Worm (Caenorhabditis elegans) whole organism, L2 larva: ENCODE results near the gene Y53G8AM.6.

Source experiments
- C34F6.9 ChIP-seq: fragments of 150-350 bp; optimal IDR thresholded peaks from 2 replicates; lab custom pipeline; 2014; ENCODE audit warnings: missing biosample characterization, missing genetic modification characterization
- F13H6.1 ChIP-seq: sonication (generic microtip); optimal IDR thresholded peaks from 2 replicates; lab custom pipeline; 2016; ENCODE audit warnings: missing genetic modification characterization, missing compliant biosample characterization
- R02D3.7 ChIP-seq: fragments of 150-350 bp; optimal IDR thresholded peaks from 2 replicates; lab custom pipeline; 2014; ENCODE audit warnings: missing biosample characterization, missing genetic modification characterization
- Y55F3AM.14 ChIP-seq: fragments of 200-800 bp; sonication (Bioruptor generic); optimal IDR thresholded peaks from 2 replicates; lab custom pipeline; 2018; ENCODE audit warnings: mild to moderate bottlenecking, missing genetic modification characterization, missing compliant biosample characterization
- ZK546.5 ChIP-seq: sonication (generic microtip); optimal IDR thresholded peaks from 2 replicates; lab custom pipeline; 2017; ENCODE audit warnings: missing biosample characterization, missing genetic modification characterization
- aly-2 ChIP-seq: fragments of 150-350 bp; optimal IDR thresholded peaks from 2 replicates; lab custom pipeline; 2014; ENCODE audit warnings: missing biosample characterization, missing genetic modification characterization
- ama-1 ChIP-seq: fragments of 150-350 bp; optimal IDR thresholded peaks from 2 replicates; lab custom pipeline; 2018; ENCODE audit warnings: inconsistent platforms
- blmp-1 ChIP-seq: sonication (generic microtip); optimal IDR thresholded peaks from 2 replicates; lab custom pipeline; 2017; ENCODE audit warnings: missing genetic modification characterization, mild to moderate bottlenecking, missing compliant biosample characterization, antibody characterized with exemption, moderate library complexity; ENCODE audit not compliant: insufficient read depth
- ceh-82 ChIP-seq: fragments of 150-350 bp; optimal IDR thresholded peaks from 2 replicates; lab custom pipeline; 2014; ENCODE audit warnings: missing biosample characterization, missing genetic modification characterization
- crh-2 ChIP-seq: sonication (generic microtip); optimal IDR thresholded peaks from 2 replicates; lab custom pipeline; 2017; ENCODE audit warnings: missing biosample characterization, missing genetic modification characterization
- egl-27 ChIP-seq: sonication (generic microtip); optimal IDR thresholded peaks from 3 replicates; lab custom pipeline; 2017; ENCODE audit warnings: missing biosample characterization, missing genetic modification reagents, missing genetic modification characterization
- elt-1 ChIP-seq: fragments of 150-350 bp; optimal IDR thresholded peaks from 2 replicates; lab custom pipeline; 2014; ENCODE audit warnings: missing biosample characterization, missing genetic modification characterization
- elt-3 ChIP-seq: sonication (generic microtip); optimal IDR thresholded peaks from 2 replicates; lab custom pipeline; 2017; ENCODE audit warnings: missing biosample characterization, missing genetic modification characterization
- fos-1 ChIP-seq: fragments of 150-350 bp; optimal IDR thresholded peaks from 2 replicates; lab custom pipeline; 2014; ENCODE audit warnings: missing biosample characterization, missing genetic modification characterization
- gmeb-1 ChIP-seq: fragments of 150-350 bp; optimal IDR thresholded peaks from 2 replicates; lab custom pipeline; 2014; ENCODE audit warnings: missing biosample characterization, missing genetic modification characterization
- lin-11 ChIP-seq: fragments of 150-350 bp; sonication (generic microtip); optimal IDR thresholded peaks from 2 replicates; lab custom pipeline; 2014; ENCODE audit warnings: missing biosample characterization, missing genetic modification characterization, inconsistent platforms, mixed read lengths
- lin-13 ChIP-seq: fragments of 150-350 bp; optimal IDR thresholded peaks from 2 replicates; lab custom pipeline; 2014; ENCODE audit warnings: missing biosample characterization, missing genetic modification reagents, missing genetic modification characterization
- lin-39 ChIP-seq: fragments of 150-350 bp; optimal IDR thresholded peaks from 2 replicates; lab custom pipeline; 2014; ENCODE audit warnings: missing biosample characterization, missing genetic modification reagents, missing genetic modification characterization
- lsy-2 ChIP-seq, 2 experiments: fragments of 150-350 bp in 1 of 2; sonication (generic microtip) in 1 of 2; optimal IDR thresholded peaks; 2 replicates each; lab custom pipeline; 2014 to 2017; ENCODE audit warnings: missing biosample characterization in 2 of 2, missing genetic modification characterization in 2 of 2
- mab-5 ChIP-seq: fragments of 150-350 bp; optimal IDR thresholded peaks from 2 replicates; lab custom pipeline; 2014; ENCODE audit warnings: missing biosample characterization, missing genetic modification characterization
- mbf-1 ChIP-seq: sonication (generic microtip); optimal IDR thresholded peaks from 2 replicates; lab custom pipeline; 2017; ENCODE audit warnings: missing biosample characterization, missing genetic modification characterization
- mdl-1 ChIP-seq, 2 experiments: fragments of 150-350 bp in 1 of 2; sonication (generic microtip) in 1 of 2; optimal IDR thresholded peaks; 2 replicates each; lab custom pipeline; 2017; ENCODE audit warnings: missing biosample characterization in 2 of 2, missing genetic modification characterization in 2 of 2
- nhr-10 ChIP-seq: sonication (generic microtip); optimal IDR thresholded peaks from 2 replicates; lab custom pipeline; 2017; ENCODE audit warnings: missing biosample characterization, missing genetic modification characterization
- nhr-11 ChIP-seq: fragments of 150-350 bp; optimal IDR thresholded peaks from 2 replicates; lab custom pipeline; 2014; ENCODE audit warnings: missing biosample characterization, missing genetic modification characterization
- nhr-12 ChIP-seq: fragments of 150-350 bp; optimal IDR thresholded peaks from 2 replicates; lab custom pipeline; 2014; ENCODE audit warnings: missing biosample characterization, missing genetic modification characterization
- nhr-129 ChIP-seq: fragments of 150-350 bp; optimal IDR thresholded peaks from 2 replicates; lab custom pipeline; 2014; ENCODE audit warnings: missing biosample characterization, missing genetic modification characterization
- nhr-21 ChIP-seq: fragments of 150-350 bp; optimal IDR thresholded peaks from 2 replicates; lab custom pipeline; 2014; ENCODE audit warnings: missing biosample characterization, missing genetic modification characterization
- nhr-23 ChIP-seq: fragments of 150-350 bp; optimal IDR thresholded peaks from 2 replicates; lab custom pipeline; 2014; ENCODE audit warnings: missing biosample characterization, missing genetic modification reagents, missing genetic modification characterization
- nhr-237 ChIP-seq: fragments of 150-350 bp; optimal IDR thresholded peaks from 2 replicates; lab custom pipeline; 2014; ENCODE audit warnings: missing biosample characterization, missing genetic modification characterization
- nhr-25 ChIP-seq: fragments of 150-350 bp; sonication (generic microtip); optimal IDR thresholded peaks from 3 replicates; lab custom pipeline; 2014; ENCODE audit warnings: missing biosample characterization, missing genetic modification characterization
- nhr-6 ChIP-seq: fragments of 150-350 bp; optimal IDR thresholded peaks from 2 replicates; lab custom pipeline; 2014; ENCODE audit warnings: missing biosample characterization, missing genetic modification characterization
- nhr-77 ChIP-seq: fragments of 150-350 bp; optimal IDR thresholded peaks from 2 replicates; lab custom pipeline; 2014; ENCODE audit warnings: missing biosample characterization, missing genetic modification characterization
- peb-1 ChIP-seq: fragments of 150-350 bp; optimal IDR thresholded peaks from 2 replicates; lab custom pipeline; 2014; ENCODE audit warnings: missing biosample characterization, missing genetic modification characterization
- sem-4 ChIP-seq: fragments of 150-350 bp; optimal IDR thresholded peaks from 2 replicates; lab custom pipeline; 2014; ENCODE audit warnings: missing biosample characterization, missing genetic modification reagents, missing genetic modification characterization
- skn-1 ChIP-seq: sonication (generic microtip); optimal IDR thresholded peaks from 2 replicates; lab custom pipeline; 2017; ENCODE audit warnings: missing biosample characterization, missing genetic modification characterization
- sma-3 ChIP-seq: sonication (generic microtip); optimal IDR thresholded peaks from 2 replicates; lab custom pipeline; 2016; ENCODE audit warnings: missing genetic modification reagents, missing genetic modification characterization, missing compliant biosample characterization
- sma-9 ChIP-seq, 2 experiments: fragments of 150-350 bp in 1 of 2; sonication (generic microtip) in 1 of 2; optimal IDR thresholded peaks; 2 replicates each; lab custom pipeline; 2014 to 2016; ENCODE audit warnings: missing genetic modification characterization in 2 of 2, mild to moderate bottlenecking in 1 of 2, missing biosample characterization in 1 of 2, missing compliant biosample characterization in 1 of 2, missing genetic modification reagents in 1 of 2, moderate library complexity in 1 of 2
- snpc-4 ChIP-seq: fragments of 150-350 bp; optimal IDR thresholded peaks from 2 replicates; lab custom pipeline; 2014; ENCODE audit warnings: missing biosample characterization, missing genetic modification characterization
- unc-39 ChIP-seq: fragments of 150-350 bp; optimal IDR thresholded peaks from 2 replicates; lab custom pipeline; 2014; ENCODE audit warnings: missing biosample characterization, missing genetic modification characterization
- unc-55 ChIP-seq: fragments of 150-350 bp; sonication (generic microtip); optimal IDR thresholded peaks from 3 replicates; lab custom pipeline; 2014; ENCODE audit warnings: missing biosample characterization, missing genetic modification reagents, missing genetic modification characterization
- unc-62 ChIP-seq: fragments of 150-350 bp; optimal IDR thresholded peaks from 2 replicates; lab custom pipeline; 2014; ENCODE audit warnings: missing biosample characterization, missing genetic modification reagents, missing genetic modification characterization
- zag-1 ChIP-seq: fragments of 150-350 bp; optimal IDR thresholded peaks from 2 replicates; lab custom pipeline; 2014; ENCODE audit warnings: missing biosample characterization, missing genetic modification characterization
- ztf-1 ChIP-seq: fragments of 200-800 bp; sonication (Bioruptor generic); conservative IDR thresholded peaks from 2 replicates; pipeline ENCODE4 v1.3.6; 2022; ENCODE audit warnings: missing genetic modification characterization, missing compliant biosample characterization
- ztf-11 ChIP-seq: sonication (generic microtip); optimal IDR thresholded peaks from 2 replicates; lab custom pipeline; 2017; ENCODE audit warnings: missing biosample characterization, missing genetic modification characterization
- ztf-4 ChIP-seq: fragments of 150-350 bp; optimal IDR thresholded peaks from 2 replicates; lab custom pipeline; 2014; ENCODE audit warnings: missing biosample characterization, missing genetic modification characterization

Gene Y53G8AM.6

ce11 chrIII:3278610-3279009, 19.0 kb upstream of the Y53G8AM.6 start, which contains the start of gene Y53G8AM.8:
TSS of gene Y53G8AM.8 (minus strand) at chrIII:3278710.
- no peak for TF ChIP-seq nhr-77 (tag; lab: Kevin White, UChicago)
- TF ChIP-seq nhr-21 (tag; lab: Kevin White, UChicago), result no peak
- no peak for TF ChIP-seq ama-1 (lab: Kevin White, UChicago)

DNA sequence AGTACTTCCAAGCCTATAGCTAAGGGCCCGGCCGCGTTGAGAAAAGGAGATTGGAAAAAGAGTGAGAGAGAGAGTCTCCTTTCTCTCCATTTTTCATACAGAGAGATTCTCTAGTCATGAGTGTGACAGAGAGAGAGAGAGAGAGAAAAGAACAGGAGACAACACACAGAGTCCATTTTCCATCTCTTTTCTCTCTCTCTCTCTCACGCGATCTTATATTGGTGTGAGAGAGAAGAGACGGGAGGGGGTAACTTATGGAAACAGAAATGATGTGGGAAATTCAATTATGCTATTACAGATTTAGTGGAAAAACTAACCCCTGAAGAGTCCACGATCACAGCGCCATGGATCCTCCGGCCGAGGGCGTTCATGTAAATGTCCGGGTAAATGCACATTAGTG, 13.6 kb upstream of the Y53G8AM.6 start:
- TF ChIP-seq unc-55 (GFP tag; lab: Kevin White, UChicago) (peak; percentile 65), egl-27 (tag; lab: Kevin White, UChicago) (no peak), ztf-1 (GFP tag; lab: Robert Waterston, UW) (no peak), C34F6.9 (tag; lab: Kevin White, UChicago) (peak; percentile 70), elt-1 (tag; lab: Kevin White, UChicago) (no peak), ama-1 (lab: Kevin White, UChicago) (no peak), mab-5 (tag; lab: Kevin White, UChicago) (no peak), lin-13 (GFP tag; lab: Kevin White, UChicago) (peak; percentile 27), lin-39 (tag; lab: Kevin White, UChicago) (no peak), nhr-77 (tag; lab: Kevin White, UChicago) (no peak), nhr-12 (tag; lab: Kevin White, UChicago) (no peak), fos-1 (tag; lab: Kevin White, UChicago) (peak; percentile 9), mdl-1 (tag; optimal IDR thresholded peaks at IDR 0.05; lab: Kevin White, UChicago) (no peak), peb-1 (no peak), blmp-1 (tag; lab: Kevin White, UChicago) (peak; percentile 35), crh-2 (peak; percentile 31), nhr-25 (peak; percentile 53), sma-9 (GFP tag; optimal IDR thresholded peaks at IDR 0.05; lab: Kevin White, UChicago) (peak; percentile 46), sma-9 (tag; optimal IDR thresholded peaks at IDR 0.05; lab: Kevin White, UChicago) (no peak), aly-2 (tag; lab: Kevin White, UChicago) (no peak), sma-3 (peak; percentile 0), unc-62 (GFP tag; lab: Kevin White, UChicago) (no peak), unc-39 (no peak), snpc-4 (tag; lab: Kevin White, UChicago) (no peak), sem-4 (tag; lab: Kevin White, UChicago) (no peak), mbf-1 (tag; lab: Kevin White, UChicago) (no peak), nhr-21 (tag; lab: Kevin White, UChicago) (no peak), nhr-237 (tag; lab: Kevin White, UChicago) (no peak), lsy-2 (tag; optimal IDR thresholded peaks at IDR 0.05; lab: Kevin White, UChicago) (peak in 1 of 2 experiments; percentile 61), F13H6.1 (tag; lab: Kevin White, UChicago) (peak; percentile 27), nhr-129 (peak; percentile 84)

DNA sequence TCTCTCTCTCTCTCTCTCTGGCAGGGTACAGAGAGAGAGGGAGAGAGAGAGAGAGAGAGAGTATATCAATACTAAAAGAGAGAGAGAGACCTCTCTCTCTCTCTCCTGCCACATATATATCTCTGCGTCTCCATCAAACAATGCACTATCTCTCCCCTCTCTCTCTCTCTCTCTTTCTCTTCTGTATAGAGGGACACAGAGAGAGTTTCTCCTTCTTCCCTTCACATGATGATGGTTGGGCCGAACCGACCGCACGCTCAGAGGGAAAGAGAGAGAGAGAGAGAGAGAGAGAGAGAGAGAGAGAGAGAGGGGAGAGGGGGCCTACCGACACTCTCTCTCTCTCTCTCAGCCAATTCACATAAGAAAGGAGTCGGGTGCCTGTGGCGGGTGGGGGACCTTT, 12.1 kb upstream of the Y53G8AM.6 start:
- TF ChIP-seq C34F6.9 (tag; lab: Kevin White, UChicago) (peak; percentile 70), nhr-6 (tag; lab: Kevin White, UChicago) (peak; percentile 79), aly-2 (tag; lab: Kevin White, UChicago) (no peak), elt-3 (no peak), lsy-2 (tag; optimal IDR thresholded peaks at IDR 0.05; lab: Kevin White, UChicago) (peak; percentile 25 to 77), nhr-25 (peak; percentile 84), unc-62 (GFP tag; lab: Kevin White, UChicago) (no peak), sma-9 (GFP tag; optimal IDR thresholded peaks at IDR 0.05; lab: Kevin White, UChicago) (peak; percentile 63), sma-9 (tag; optimal IDR thresholded peaks at IDR 0.05; lab: Kevin White, UChicago) (no peak), nhr-12 (tag; lab: Kevin White, UChicago) (no peak), lin-39 (tag; lab: Kevin White, UChicago) (no peak), unc-39 (no peak), skn-1 (no peak), ceh-82 (tag; lab: Kevin White, UChicago) (no peak), ZK546.5 (tag; lab: Kevin White, UChicago) (no peak), lin-11 (no peak), crh-2 (peak; percentile 66), sma-3 (peak; percentile 67), peb-1 (no peak), egl-27 (tag; lab: Kevin White, UChicago) (peak; percentile 19), mab-5 (tag; lab: Kevin White, UChicago) (no peak), nhr-11 (tag; lab: Kevin White, UChicago) (no peak), fos-1 (tag; lab: Kevin White, UChicago) (peak; percentile 48), sem-4 (tag; lab: Kevin White, UChicago) (peak; percentile 80), zag-1 (tag; lab: Kevin White, UChicago) (no peak), nhr-77 (tag; lab: Kevin White, UChicago) (no peak), lin-13 (GFP tag; lab: Kevin White, UChicago) (peak; percentile 40), elt-1 (tag; lab: Kevin White, UChicago) (no peak), snpc-4 (tag; lab: Kevin White, UChicago) (peak; percentile 49), mdl-1 (tag; optimal IDR thresholded peaks at IDR 0.05; lab: Kevin White, UChicago) (no peak), ztf-11 (tag; lab: Kevin White, UChicago) (no peak), nhr-129 (peak; percentile 77), R02D3.7 (tag; lab: Kevin White, UChicago) (no peak), mbf-1 (tag; lab: Kevin White, UChicago) (no peak), Y55F3AM.14 (GFP tag; lab: Kevin White, UChicago) (no peak), nhr-10 (no peak), gmeb-1 (peak; percentile 24), nhr-23 (tag; lab: Kevin White, UChicago) (no peak), ztf-4 (tag; lab: Kevin White, UChicago) (no peak), blmp-1 (tag; lab: Kevin White, UChicago) (peak; percentile 85), ama-1 (lab: Kevin White, UChicago) (no peak)
